Fruit fly (Drosophila melanogaster) S2 (cell line): ENCODE measurements around the gene CG6006.

Experiments used
- CG8478 ChIP-seq: fragments of >200 bp; optimal IDR thresholded peaks from 2 replicates; lab custom pipeline; 2018
- CTCF ChIP-seq, 2 experiments: fragments of >200 bp; optimal IDR thresholded peaks; 2 replicates each; lab custom pipeline; 2018

dm6 chr3R:16213792-16214473, 59.2 kb downstream of the CG6006 start:
- TF ChIP-seq CG8478: no peak
- TF ChIP-seq CTCF (optimal IDR thresholded peaks at IDR 0.05; lab: Kevin White, UChicago): no peak
